Worm (Caenorhabditis elegans) whole organism, late embryonic: ENCODE results near the gene lem-2.

ENCODE experiments used
- ama-1 ChIP-seq: fragments of 150-350 bp; optimal IDR thresholded peaks from 2 replicates; lab custom pipeline; 2014
- ceh-6 ChIP-seq: fragments of 200-800 bp; sonication (Bioruptor generic); optimal IDR thresholded peaks from 2 replicates; lab custom pipeline; 2018; ENCODE audit warnings: mild to moderate bottlenecking, missing genetic modification characterization, missing compliant biosample characterization
- dmd-4 ChIP-seq: sonication (generic microtip); optimal IDR thresholded peaks from 2 replicates; lab custom pipeline; 2016; ENCODE audit warnings: borderline replicate concordance, missing genetic modification characterization, missing compliant biosample characterization
- dve-1 ChIP-seq: sonication (generic microtip); optimal IDR thresholded peaks from 2 replicates; lab custom pipeline; 2017; ENCODE audit warnings: antibody characterized with exemption, mild to moderate bottlenecking, missing genetic modification characterization, missing compliant biosample characterization
- fkh-10 ChIP-seq: fragments of 150-350 bp; optimal IDR thresholded peaks from 2 replicates; lab custom pipeline; 2014; ENCODE audit warnings: missing biosample characterization, missing genetic modification reagents, missing genetic modification characterization
- hlh-13 ChIP-seq: fragments of 200-800 bp; sonication (Bioruptor generic); optimal IDR thresholded peaks from 2 replicates; lab custom pipeline; 2018; ENCODE audit warnings: mild to moderate bottlenecking, missing genetic modification characterization, missing compliant biosample characterization
- lin-11 ChIP-seq: fragments of 200-800 bp; sonication (Bioruptor generic); optimal IDR thresholded peaks from 2 replicates; lab custom pipeline; 2018; ENCODE audit warnings: mild to moderate bottlenecking, missing genetic modification characterization, missing compliant biosample characterization
- mec-3 ChIP-seq: sonication (generic microtip); optimal IDR thresholded peaks from 2 replicates; lab custom pipeline; 2016; ENCODE audit warnings: borderline replicate concordance, missing genetic modification characterization, missing compliant biosample characterization
- nfya-1 ChIP-seq: sonication (generic microtip); optimal IDR thresholded peaks from 2 replicates; lab custom pipeline; 2017; ENCODE audit warnings: missing genetic modification characterization, mild to moderate bottlenecking, missing compliant biosample characterization, antibody characterized with exemption, moderate library complexity

DNA sequence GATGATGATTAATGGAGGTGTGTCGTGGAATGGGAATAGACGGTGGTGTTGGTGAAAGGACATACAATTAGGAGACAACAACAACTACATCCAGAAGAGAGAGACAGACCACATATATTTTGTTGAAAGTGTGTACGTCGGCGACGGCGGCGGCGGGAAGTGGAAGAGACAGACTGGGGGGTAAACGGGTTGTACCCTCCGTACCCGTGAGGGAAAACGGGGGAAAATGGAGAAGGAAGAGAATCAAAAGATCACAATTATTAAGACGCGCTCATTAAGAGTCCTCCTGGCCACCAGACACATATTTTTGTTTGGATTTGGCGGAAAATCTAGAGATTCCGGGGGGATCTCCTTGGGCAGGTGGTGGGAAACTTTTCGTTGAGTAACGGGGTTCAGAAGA, 16.8 kb upstream of the lem-2 start:
- no peak for TF ChIP-seq nfya-1 (tag; lab: Kevin White, UChicago)
- no peak for TF ChIP-seq dmd-4
- TF ChIP-seq ama-1, result no peak
- TF ChIP-seq lin-11 (tag; lab: Kevin White, UChicago), result no peak
- no peak for TF ChIP-seq mec-3 (tag; lab: Kevin White, UChicago)
- TF ChIP-seq hlh-13 (GFP tag; lab: Kevin White, UChicago), result no peak
- no peak for TF ChIP-seq fkh-10 (GFP tag; lab: Kevin White, UChicago)
- no peak for TF ChIP-seq ceh-6 (GFP tag; lab: Kevin White, UChicago)
- TF ChIP-seq dve-1 (tag; lab: Kevin White, UChicago), result no peak
